Worm (Caenorhabditis elegans): ENCODE measurements around the gene lbp-2.

Gene lbp-2

ce11 chrX:3290147-3290546 lies 29.7 kb downstream of the lbp-2 start (continued):
- peak; percentile 70; the same call in 1 of the 2 replicates for TF ChIP-seq B0336.3 (GFP tag; IDR thresholded peaks at IDR 0.05)
- TF ChIP-seq aptf-3 (GFP tag; IDR thresholded peaks at IDR 0.05): no peak
- TF ChIP-seq tbp1 (GFP tag; optimal IDR thresholded peaks at IDR 0.05): peak; percentile 54
- TF ChIP-seq let-607 (tag; optimal IDR thresholded peaks at IDR 0.05): peak; percentile 36 to 39

ce11 chrX:3291948-3292347 lies 31.5 kb downstream of the lbp-2 start:
- TF ChIP-seq B0035.1 (tag; optimal IDR thresholded peaks at IDR 0.05): no peak
- TF ChIP-seq F55B11.4 (tag; optimal IDR thresholded peaks at IDR 0.05; ENCODE audit: borderline replicate concordance, insufficient read depth): no peak

- TF ChIP-seq lag-1 (GFP tag; IDR thresholded peaks at IDR 0.05) (no peak), pbrm-1 (GFP tag; IDR thresholded peaks at IDR 0.05) (no peak), atf-7 (tag; optimal IDR thresholded peaks at IDR 0.05) (no peak), snpc-3.4 (tag; optimal IDR thresholded peaks at IDR 0.05) (no peak), F33H1.4 (GFP tag; IDR thresholded peaks at IDR 0.05) (no peak), athp-1 (tag; optimal IDR thresholded peaks at IDR 0.05) (no peak), ztf-28 (GFP tag; IDR thresholded peaks at IDR 0.05) (no peak), ceh-91 (GFP tag; IDR thresholded peaks at IDR 0.05) (no peak), F10E7.11 (tag; optimal IDR thresholded peaks at IDR 0.05) (no peak), chd-7 (tag; optimal IDR thresholded peaks at IDR 0.05) (no peak)
Measured at ce11 chrX:3296182-3296581, 35.8 kb downstream of the lbp-2 start, which contains the start of gene K09C4.2. TSS of gene K09C4.2 (plus strand) at chrX:3296482.

- no peak for TF ChIP-seq sdz-38 (tag; optimal IDR thresholded peaks at IDR 0.05)
- TF ChIP-seq nhr-80 (tag; optimal IDR thresholded peaks at IDR 0.05): peak; percentile 79
Measured at ce11 chrX:3297812-3298211, 37.4 kb downstream of the lbp-2 start.

ce11 chrX:3298582-3298981 lies 38.2 kb downstream of the lbp-2 start, which contains the start of gene K09C4.1:
TSS of gene K09C4.1 (plus strand) at chrX:3298882.
- no peak for TF ChIP-seq ceh-58 (GFP tag; IDR thresholded peaks at IDR 0.05)
- no peak for TF ChIP-seq F52B5.7 (tag; optimal IDR thresholded peaks at IDR 0.05)

ce11 chrX:3300582-3300981 lies 40.2 kb downstream of the lbp-2 start:
- TF ChIP-seq F49E8.2 (tag; optimal IDR thresholded peaks at IDR 0.05; ENCODE audit: insufficient read depth) (no peak), nhr-80 (tag; optimal IDR thresholded peaks at IDR 0.05) (peak; percentile 64), unc-62 (GFP tag; optimal IDR thresholded peaks at IDR 0.05) (peak; percentile 72)

- TF ChIP-seq K11D2.4 (GFP tag; IDR thresholded peaks at IDR 0.05): no peak
- no peak for TF ChIP-seq hlh-12 (tag; optimal IDR thresholded peaks at IDR 0.05)
- no peak for TF ChIP-seq Y56A3A.18 (GFP tag; IDR thresholded peaks at IDR 0.05)
- no peak for TF ChIP-seq lsl-1 (GFP tag; optimal IDR thresholded peaks at IDR 0.05)
- no peak for TF ChIP-seq egl-18 (GFP tag; IDR thresholded peaks at IDR 0.05)
- TF ChIP-seq D2030.7 (GFP tag; IDR thresholded peaks at IDR 0.05): no peak
- no peak for TF ChIP-seq bed-2 (GFP tag; IDR thresholded peaks at IDR 0.05)
- no peak for TF ChIP-seq madf-3 (GFP tag; IDR thresholded peaks at IDR 0.05)
- TF ChIP-seq rpc-1 (optimal IDR thresholded peaks at IDR 0.05): no peak
- TF ChIP-seq rpc-1 (tag; optimal IDR thresholded peaks at IDR 0.05): no peak
- TF ChIP-seq B0261.1 (tag; optimal IDR thresholded peaks at IDR 0.05): no peak
- no peak for TF ChIP-seq hmg-1.2 (GFP tag; IDR thresholded peaks at IDR 0.05)
- no peak for TF ChIP-seq madf-6 (GFP tag; IDR thresholded peaks at IDR 0.05)
- TF ChIP-seq madf-10 (tag; optimal IDR thresholded peaks at IDR 0.05): no peak
- TF ChIP-seq Y95B8A.8 (GFP tag; IDR thresholded peaks at IDR 0.05): no peak
- no peak for TF ChIP-seq chd-7 (tag; optimal IDR thresholded peaks at IDR 0.05)
- TF ChIP-seq F57C9.4 (tag; optimal IDR thresholded peaks at IDR 0.05): no peak
- no peak for TF ChIP-seq F52B5.7 (tag; optimal IDR thresholded peaks at IDR 0.05)
- no peak for TF ChIP-seq Y53F4B.3 (GFP tag; IDR thresholded peaks at IDR 0.05)
- no peak for TF ChIP-seq egl-44 (GFP tag; IDR thresholded peaks at IDR 0.05)
Measured at ce11 chrX:3301770-3302169, 41.4 kb downstream of the lbp-2 start, which contains the start of gene F11D5.5. TSS of gene F11D5.5 (plus strand) at chrX:3302070.
